Worm (Caenorhabditis elegans) whole organism, L4 larva: ENCODE data around the gene nas-14.

ENCODE experiments used
- F10B5.3 ChIP-seq: sonication (generic microtip); optimal IDR thresholded peaks from 2 replicates; lab custom pipeline; 2016; ENCODE audit warnings: mild to moderate bottlenecking, missing genetic modification characterization, missing compliant biosample characterization
- F26F4.8 ChIP-seq: fragments of 200-800 bp; sonication (Bioruptor generic); conservative IDR thresholded peaks from 2 replicates; pipeline ENCODE4 v1.3.6; 2022; ENCODE audit warnings: missing genetic modification characterization, missing compliant biosample characterization
- F37D6.2 ChIP-seq: sonication (generic microtip); optimal IDR thresholded peaks from 2 replicates; lab custom pipeline; 2016; ENCODE audit warnings: mild to moderate bottlenecking, missing genetic modification characterization, missing compliant biosample characterization
- F44E2.7 ChIP-seq: fragments of 200-800 bp; sonication (Bioruptor generic); IDR thresholded peaks from 2 replicates; pipeline ENCODE4 v2.1.2; 2022; ENCODE audit warnings: missing genetic modification characterization, missing compliant biosample characterization
- F49E8.2 ChIP-seq: sonication (generic microtip); optimal IDR thresholded peaks from 2 replicates; lab custom pipeline; 2016; ENCODE audit warnings: missing compliant biosample characterization, mild to moderate bottlenecking, missing genetic modification characterization, borderline replicate concordance
- R02D3.7 ChIP-seq: fragments of 150-350 bp; sonication (generic microtip); optimal IDR thresholded peaks from 3 replicates; lab custom pipeline; 2014; ENCODE audit warnings: missing biosample characterization, missing genetic modification characterization
- Y5F2A.4 ChIP-seq: fragments of 200-800 bp; sonication (Bioruptor generic); optimal IDR thresholded peaks from 2 replicates; lab custom pipeline; 2018; ENCODE audit warnings: mild to moderate bottlenecking, missing genetic modification characterization, missing compliant biosample characterization
- aha-1 ChIP-seq: fragments of 150-350 bp; peaks from one replicate; lab custom pipeline; 2014; ENCODE audit warnings: missing biosample characterization, missing genetic modification characterization
- arid-1 ChIP-seq: fragments of 200-800 bp; sonication (Bioruptor generic); conservative IDR thresholded peaks from 2 replicates; pipeline ENCODE4 v1.3.6; 2022; ENCODE audit warnings: missing genetic modification reagents, missing genetic modification characterization, missing compliant biosample characterization
- attf-4 ChIP-seq: sonication (generic microtip); optimal IDR thresholded peaks from 3 replicates; lab custom pipeline; 2017; ENCODE audit warnings: missing biosample characterization, missing genetic modification characterization
- ceh-20 ChIP-seq: fragments of 200-800 bp; sonication (Bioruptor generic); IDR thresholded peaks from 2 replicates; pipeline ENCODE4 v1.3.6; 2022; ENCODE audit warnings: missing genetic modification reagents, missing genetic modification characterization, missing compliant biosample characterization
- ceh-28 ChIP-seq: fragments of 150-350 bp; optimal IDR thresholded peaks from 2 replicates; lab custom pipeline; 2014; ENCODE audit warnings: missing biosample characterization, missing genetic modification reagents, missing genetic modification characterization
- dmd-6 ChIP-seq: fragments of 200-800 bp; sonication (Bioruptor generic); IDR thresholded peaks from 2 replicates; pipeline ENCODE4 v1.3.6; 2022; ENCODE audit warnings: missing genetic modification reagents, missing genetic modification characterization, missing compliant biosample characterization
- dmd-8 ChIP-seq: fragments of 200-800 bp; sonication (Bioruptor generic); IDR thresholded peaks from 2 replicates; pipeline ENCODE4 v1.3.6; 2022; ENCODE audit warnings: missing genetic modification characterization, missing compliant biosample characterization
- dpl-1 ChIP-seq: fragments of 150-350 bp; optimal IDR thresholded peaks from 2 replicates; lab custom pipeline; 2014; ENCODE audit warnings: missing biosample characterization, missing genetic modification reagents, missing genetic modification characterization
- egl-43 ChIP-seq: fragments of 200-800 bp; sonication (Bioruptor generic); IDR thresholded peaks from 2 replicates; pipeline ENCODE4 v1.3.6; 2022; ENCODE audit warnings: missing genetic modification reagents, missing genetic modification characterization, missing compliant biosample characterization
- fkh-10 ChIP-seq: fragments of 150-350 bp; optimal IDR thresholded peaks from 2 replicates; lab custom pipeline; 2014; ENCODE audit warnings: missing biosample characterization, missing genetic modification reagents, missing genetic modification characterization
- fos-1 ChIP-seq: fragments of 150-350 bp; optimal IDR thresholded peaks from 2 replicates; lab custom pipeline; 2014; ENCODE audit warnings: missing biosample characterization, missing genetic modification characterization
- hif-1 ChIP-seq, 2 experiments: sonication (generic microtip); optimal IDR thresholded peaks; 2 replicates each; lab custom pipeline; 2016 to 2017; ENCODE audit warnings: missing compliant biosample characterization in 2 of 2, missing genetic modification characterization in 2 of 2, missing genetic modification reagents in 2 of 2, missing genotype in 2 of 2, mild to moderate bottlenecking in 1 of 2
- hlh-30 ChIP-seq: sonication (generic microtip); optimal IDR thresholded peaks from 2 replicates; lab custom pipeline; 2017; ENCODE audit warnings: antibody characterized with exemption, mild to moderate bottlenecking, missing genetic modification characterization, missing compliant biosample characterization; ENCODE audit not compliant: insufficient read depth
- jun-1 ChIP-seq: fragments of 150-350 bp; optimal IDR thresholded peaks from 2 replicates; lab custom pipeline; 2014; ENCODE audit warnings: missing biosample characterization, missing genetic modification reagents, missing genetic modification characterization
- lim-7 ChIP-seq: fragments of 200-800 bp; sonication (Bioruptor generic); IDR thresholded peaks from 2 replicates; pipeline ENCODE4 v1.3.6; 2022; ENCODE audit warnings: missing genetic modification characterization, missing compliant biosample characterization
- lin-29 ChIP-seq: fragments of 200-800 bp; sonication (Bioruptor generic); IDR thresholded peaks from 2 replicates; pipeline ENCODE4 v1.3.6; 2022; ENCODE audit warnings: missing genetic modification reagents, missing genetic modification characterization, missing compliant biosample characterization
- lin-38 ChIP-seq: fragments of 200-800 bp; sonication (Bioruptor generic); IDR thresholded peaks from 2 replicates; pipeline ENCODE4 v1.3.6; 2022; ENCODE audit warnings: missing genetic modification reagents, missing genetic modification characterization, missing compliant biosample characterization
- lin-39 ChIP-seq: fragments of 150-350 bp; optimal IDR thresholded peaks from 2 replicates; lab custom pipeline; 2014; ENCODE audit warnings: missing biosample characterization, missing genetic modification reagents, missing genetic modification characterization
- lsy-2 ChIP-seq, 2 experiments: fragments of 150-350 bp in 1 of 2; sonication (generic microtip) in 1 of 2; optimal IDR thresholded peaks; 2 replicates each; lab custom pipeline; 2014 to 2017; ENCODE audit warnings: missing biosample characterization in 2 of 2, missing genetic modification characterization in 2 of 2
- madf-5 ChIP-seq, 2 experiments: fragments of 200-800 bp; sonication (Bioruptor generic); IDR thresholded peaks; 2 replicates each; pipeline ENCODE4 v1.3.6; 2022; ENCODE audit warnings: missing compliant biosample characterization in 2 of 2, missing genetic modification characterization in 2 of 2
- madf-9 ChIP-seq: fragments of 200-800 bp; sonication (Bioruptor generic); conservative IDR thresholded peaks from 2 replicates; pipeline ENCODE4 v1.3.6; 2022; ENCODE audit warnings: missing genetic modification reagents, missing genetic modification characterization, missing compliant biosample characterization
- mes-2 ChIP-seq: sonication (generic microtip); optimal IDR thresholded peaks from 2 replicates; lab custom pipeline; 2016; ENCODE audit warnings: missing genotype, mild to moderate bottlenecking, missing genetic modification characterization, missing compliant biosample characterization; ENCODE audit not compliant: poor library complexity, severe bottlenecking
- nhr-237 ChIP-seq: sonication (generic microtip); optimal IDR thresholded peaks from 2 replicates; lab custom pipeline; 2017; ENCODE audit warnings: missing biosample characterization, missing genetic modification characterization
- nhr-28 ChIP-seq: fragments of 150-350 bp; optimal IDR thresholded peaks from 2 replicates; lab custom pipeline; 2014; ENCODE audit warnings: missing biosample characterization, missing genetic modification characterization
- nhr-6 ChIP-seq: fragments of 150-350 bp; optimal IDR thresholded peaks from 2 replicates; lab custom pipeline; 2014; ENCODE audit warnings: missing biosample characterization, missing genetic modification characterization
- nhr-77 ChIP-seq: fragments of 150-350 bp; optimal IDR thresholded peaks from 2 replicates; lab custom pipeline; 2014; ENCODE audit warnings: missing biosample characterization, missing genetic modification characterization
- pqm-1 ChIP-seq: sonication (generic microtip); optimal IDR thresholded peaks from 2 replicates; lab custom pipeline; 2017; ENCODE audit warnings: missing biosample characterization, missing genetic modification characterization
- saeg-2 ChIP-seq: fragments of 200-800 bp; sonication (Bioruptor generic); IDR thresholded peaks from 2 replicates; pipeline ENCODE4 v1.3.6; 2022; ENCODE audit warnings: missing genetic modification reagents, missing genetic modification characterization, missing compliant biosample characterization
- set-16 ChIP-seq: fragments of 200-800 bp; sonication (Bioruptor generic); IDR thresholded peaks from 2 replicates; pipeline ENCODE4 v1.3.6; 2022; ENCODE audit warnings: missing genetic modification reagents, missing genetic modification characterization, missing compliant biosample characterization
- skn-1 ChIP-seq: fragments of 150-350 bp; optimal IDR thresholded peaks from 2 replicates; lab custom pipeline; 2014; ENCODE audit warnings: missing biosample characterization, missing genetic modification characterization
- snpc-1.2 ChIP-seq: fragments of 200-800 bp; sonication (Bioruptor generic); IDR thresholded peaks from 2 replicates; pipeline ENCODE4 v1.3.6; 2022; ENCODE audit warnings: missing genetic modification reagents, missing genetic modification characterization, missing compliant biosample characterization
- spr-1 ChIP-seq: sonication (generic microtip); optimal IDR thresholded peaks from 2 replicates; lab custom pipeline; 2016; ENCODE audit warnings: mild to moderate bottlenecking, missing genetic modification characterization, missing compliant biosample characterization
- spr-3 ChIP-seq: fragments of 200-800 bp; sonication (Bioruptor generic); optimal IDR thresholded peaks from 2 replicates; lab custom pipeline; 2018; ENCODE audit warnings: mild to moderate bottlenecking, missing genetic modification characterization, missing compliant biosample characterization
- tra-1 ChIP-seq: fragments of 200-800 bp; sonication (Bioruptor generic); IDR thresholded peaks from 2 replicates; pipeline ENCODE4 v1.3.6; 2022; ENCODE audit warnings: missing genetic modification reagents, missing genetic modification characterization, missing compliant biosample characterization
- unc-130 ChIP-seq: sonication (generic microtip); optimal IDR thresholded peaks from 2 replicates; lab custom pipeline; 2016; ENCODE audit warnings: missing genetic modification reagents, missing genetic modification characterization, missing compliant biosample characterization
- unc-39 ChIP-seq: sonication (generic microtip); optimal IDR thresholded peaks from 2 replicates; lab custom pipeline; 2017; ENCODE audit warnings: missing biosample characterization, missing genetic modification characterization
- zag-1 ChIP-seq: fragments of 150-350 bp; optimal IDR thresholded peaks from 2 replicates; lab custom pipeline; 2014; ENCODE audit warnings: missing biosample characterization, missing genetic modification characterization
- zip-11 ChIP-seq: fragments of 200-800 bp; sonication (Bioruptor generic); IDR thresholded peaks from 2 replicates; pipeline ENCODE4 v1.3.6; 2022; ENCODE audit warnings: missing genetic modification characterization, missing compliant biosample characterization
- ztf-11 ChIP-seq: fragments of 150-350 bp; optimal IDR thresholded peaks from 2 replicates; lab custom pipeline; 2014; ENCODE audit warnings: missing biosample characterization, missing genetic modification characterization

Gene nas-14

DNA sequence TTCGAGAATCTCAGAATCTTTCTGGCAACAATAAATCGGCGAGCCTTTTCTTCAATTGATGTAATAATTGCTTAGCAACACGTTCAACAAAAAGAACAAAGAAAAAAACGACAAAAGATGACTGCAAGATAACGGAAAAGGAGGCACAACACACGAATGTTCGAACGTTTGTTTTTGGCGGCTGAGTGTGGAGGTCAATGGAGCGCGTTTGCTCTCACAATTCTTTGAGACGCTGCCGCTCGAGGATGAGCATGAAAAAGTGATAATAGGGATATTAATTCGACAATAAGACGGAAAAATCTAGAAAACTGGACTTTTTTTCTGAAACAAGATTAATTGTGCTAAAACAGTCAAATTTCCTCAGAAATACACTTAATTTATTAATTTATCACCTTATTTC lies 35.5 kb downstream of the nas-14 start:
- TF ChIP-seq nhr-6 (peak; percentile 28), arid-1 (GFP tag; lab: Robert Waterston, UW) (no peak), lin-38 (GFP tag; lab: Robert Waterston, UW) (peak; percentile 78), unc-130 (GFP tag; lab: Kevin White, UChicago) (no peak), F26F4.8 (no peak), hlh-30 (tag; lab: Kevin White, UChicago) (peak; percentile 21), dmd-8 (GFP tag; lab: Robert Waterston, UW) (no peak), mes-2 (tag; lab: Kevin White, UChicago) (peak; percentile 57), dpl-1 (GFP tag; lab: Kevin White, UChicago) (peak; percentile 58), F44E2.7 (GFP tag; lab: Robert Waterston, UW) (no peak), snpc-1.2 (GFP tag; lab: Robert Waterston, UW) (no peak), set-16 (GFP tag; lab: Robert Waterston, UW) (no peak), zip-11 (GFP tag; lab: Robert Waterston, UW) (no peak), nhr-28 (tag; lab: Kevin White, UChicago) (peak; percentile 7), lsy-2 (tag; optimal IDR thresholded peaks at IDR 0.05; lab: Kevin White, UChicago) (peak in 1 of 2 experiments; percentile 20), fkh-10 (no peak), F10B5.3 (tag; lab: Kevin White, UChicago) (no peak), nhr-77 (tag; lab: Kevin White, UChicago) (no peak)

ce11 chrIV:13209566-13209965 lies 39.2 kb downstream of the nas-14 start, which contains the start of gene C48D1.9:
Gene C48D1.9 (minus strand): TSS chrIV:13209666.
- TF ChIP-seq lin-29 (no peak), unc-130 (GFP tag; lab: Kevin White, UChicago) (no peak), F49E8.2 (no peak), attf-4 (tag; lab: Kevin White, UChicago) (no peak), spr-3 (no peak), ceh-20 (no peak), lin-39 (tag; lab: Kevin White, UChicago) (no peak), F26F4.8 (no peak), F37D6.2 (no peak), lsy-2 (tag; optimal IDR thresholded peaks at IDR 0.05; lab: Kevin White, UChicago) (no peak), tra-1 (no peak), dmd-8 (GFP tag; lab: Robert Waterston, UW) (no peak), dmd-6 (GFP tag; lab: Robert Waterston, UW) (no peak), madf-5 (GFP tag; IDR thresholded peaks at IDR 0.05; lab: Robert Waterston, UW) (no peak), zag-1 (no peak)

DNA sequence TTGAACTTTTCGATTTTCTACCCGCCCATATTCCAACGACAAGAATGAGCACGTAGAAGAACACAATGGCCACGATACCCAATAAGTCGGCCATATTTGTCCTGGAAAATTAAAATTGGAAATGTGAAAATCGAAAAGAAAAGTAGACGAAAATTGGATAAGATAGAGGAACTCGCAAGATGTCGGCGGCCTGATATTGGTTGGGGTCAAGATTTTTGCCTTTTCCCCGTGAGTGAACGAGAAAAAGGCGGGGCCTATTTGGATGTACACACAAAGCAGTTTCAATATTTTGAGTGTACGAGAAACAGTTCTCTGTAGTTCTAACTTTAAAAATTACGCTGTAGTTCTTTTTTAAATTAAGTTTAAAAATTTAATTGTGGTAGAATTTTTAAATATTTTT lies 44.1 kb downstream of the nas-14 start, which contains the start of gene cho-1:
Gene cho-1, minus strand, starts transcription at position 101 of the 400 bp plus-strand sequence.
- TF ChIP-seq Y5F2A.4 (GFP tag; lab: Kevin White, UChicago): no peak
- no peak for TF ChIP-seq R02D3.7
- TF ChIP-seq F49E8.2: no peak
- no peak for TF ChIP-seq saeg-2
- TF ChIP-seq F37D6.2: no peak
- TF ChIP-seq aha-1 (tag; lab: Kevin White, UChicago): no peak
- TF ChIP-seq unc-39: no peak
- TF ChIP-seq nhr-237: no peak
- no peak for TF ChIP-seq ztf-11 (tag; lab: Kevin White, UChicago)
- no peak for TF ChIP-seq madf-9 (GFP tag; lab: Robert Waterston, UW)
- TF ChIP-seq skn-1: no peak
- TF ChIP-seq egl-43 (GFP tag; lab: Robert Waterston, UW): no peak
- TF ChIP-seq pqm-1 (tag; lab: Kevin White, UChicago): no peak
- no peak for TF ChIP-seq lim-7
- TF ChIP-seq ceh-28: no peak
- TF ChIP-seq hif-1 (tag; optimal IDR thresholded peaks at IDR 0.05; lab: Kevin White, UChicago): no peak
- no peak for TF ChIP-seq jun-1 (tag; lab: Kevin White, UChicago)
- TF ChIP-seq fos-1: no peak
- TF ChIP-seq arid-1 (GFP tag; lab: Robert Waterston, UW): no peak
- TF ChIP-seq spr-1 (tag; lab: Kevin White, UChicago): no peak
- TF ChIP-seq, all 104 proteins: peak for 0
